Fruit fly (Drosophila melanogaster) S2 (cell line): ENCODE data around the gene ssp3.

Source experiments
- CG8478 ChIP-seq: fragments of >200 bp; optimal IDR thresholded peaks from 2 replicates; lab custom pipeline; 2018
- CTCF ChIP-seq, 2 experiments: fragments of >200 bp; optimal IDR thresholded peaks; 2 replicates each; lab custom pipeline; 2018

- TF ChIP-seq CTCF (optimal IDR thresholded peaks at IDR 0.05; lab: Kevin White, UChicago) (no peak), CG8478 (lab: Kevin White, UChicago) (no peak)
These were observed 26.2 kb downstream of the ssp3 start for dm6 chr2L:18917584-18917983.
